Fruit fly (Drosophila melanogaster) ovary, adult (tissue): ENCODE measurements around the gene CG10559.

Source experiments
- CG17801 ChIP-seq: fragments of 200-800 bp; optimal IDR thresholded peaks from 2 replicates; lab custom pipeline; 2019; ENCODE audit warnings: missing biosample characterization, mild to moderate bottlenecking, missing genetic modification characterization, moderate library complexity; ENCODE audit not compliant: partially characterized antibody

CG10559 gene

dm6 chr3R:25316016-25316415 lies at the start of gene CG10559:
Gene CG10559 (minus strand): TSS chr3R:25316116.
- no peak for TF ChIP-seq CG17801 (GFP tag; lab: Kevin White, UChicago)

- TF ChIP-seq CG17801 (GFP tag; lab: Kevin White, UChicago), result no peak
Observed at dm6 chr3R:25357985-25358384, 42.1 kb upstream of the CG10559 start, which contains the start of gene ND-49L. Gene ND-49L (plus strand): TSS chr3R:25358285.

dm6 chr3R:25346899-25347298 lies 31.0 kb upstream of the CG10559 start, which contains the start of gene tobi:
Gene tobi (minus strand): TSS chr3R:25346921.
- TF ChIP-seq CG17801 (GFP tag; lab: Kevin White, UChicago), result no peak

DNA sequence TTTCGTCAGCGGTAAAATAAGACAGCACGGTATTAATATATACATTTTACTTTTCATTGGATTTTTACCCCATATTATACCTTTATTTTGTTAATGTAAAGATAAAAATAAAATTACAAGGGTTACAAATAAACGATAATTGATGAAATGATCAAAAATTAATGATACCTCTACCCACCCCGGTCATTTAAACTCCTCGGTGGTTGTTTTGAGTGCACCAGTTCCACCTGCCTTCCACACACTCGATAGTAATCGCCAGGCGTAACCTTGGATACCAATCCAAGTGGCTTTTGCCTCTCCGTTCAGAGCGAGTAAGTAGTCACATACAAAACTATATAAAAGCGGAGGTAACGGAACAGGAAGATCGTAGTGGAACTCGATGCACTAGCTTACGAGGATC lies 24.0 kb upstream of the CG10559 start, which contains the start of gene rha:
TSS of gene rha (plus strand) at position 301 of the 400 bp plus-strand sequence.
- TF ChIP-seq CG17801 (GFP tag; lab: Kevin White, UChicago), result no peak

dm6 chr3R:25335065-25335464 lies 19.1 kb upstream of the CG10559 start, which contains the start of the genes CG10669 and CG11902:
Gene CG10669 (minus strand): TSS chr3R:25335243.
Gene CG11902 (plus strand): TSS chr3R:25335257.
- no peak for TF ChIP-seq CG17801 (GFP tag; lab: Kevin White, UChicago)

- TF ChIP-seq CG17801 (GFP tag; lab: Kevin White, UChicago), result no peak
Observed at dm6 chr3R:25331103-25331502, 15.2 kb upstream of the CG10559 start, which contains the start of gene CHKov2. Gene CHKov2 (minus strand): TSS chr3R:25331203.

- TF ChIP-seq CG17801 (GFP tag; lab: Kevin White, UChicago), result no peak
Observed at dm6 chr3R:25329079-25329478, 13.2 kb upstream of the CG10559 start, which contains the start of gene CHKov1. Gene CHKov1 (minus strand): TSS chr3R:25329316.

DNA sequence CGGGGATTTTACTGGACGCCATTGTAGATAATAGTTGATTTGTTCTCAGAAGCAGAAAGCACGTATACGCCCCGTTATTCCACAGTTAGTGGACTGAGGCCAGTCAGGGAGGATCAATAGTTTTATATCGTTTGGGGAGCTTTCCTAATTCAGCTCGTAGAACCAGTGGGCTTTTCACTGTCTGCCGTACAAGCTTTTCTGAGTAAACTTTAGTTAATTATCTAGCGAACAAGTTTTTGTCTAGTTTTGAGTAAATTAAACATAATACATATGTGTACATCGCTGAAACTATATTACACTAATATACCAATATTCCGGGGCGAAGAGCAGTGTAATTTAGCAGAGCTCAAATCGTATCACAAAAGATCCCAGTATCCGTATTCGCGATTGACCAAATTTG lies 6.7 kb upstream of the CG10559 start, which contains the start of gene CG10562:
TSS of gene CG10562 (minus strand) at position 101 of the 400 bp plus-strand sequence.
- no peak for TF ChIP-seq CG17801 (GFP tag; lab: Kevin White, UChicago)

DNA sequence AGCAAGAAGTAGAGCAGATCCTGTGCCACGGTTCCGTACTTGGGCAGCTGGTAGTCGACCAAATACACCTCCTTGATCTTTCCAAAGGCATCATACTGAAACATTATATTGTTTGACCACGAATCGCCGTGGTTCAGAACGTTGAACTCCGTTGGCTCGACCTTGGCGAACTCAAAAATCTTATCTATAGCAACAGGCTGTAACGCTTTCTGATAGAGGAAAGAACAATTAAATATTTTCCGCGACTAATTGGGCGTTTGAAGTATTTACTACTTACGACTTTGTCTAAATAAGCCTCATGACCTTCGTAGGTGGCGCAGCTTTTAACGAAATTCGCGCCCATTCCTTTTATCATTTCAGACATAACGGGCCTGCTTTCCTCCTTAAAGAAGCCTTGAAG lies 5.8 kb upstream of the CG10559 start:
- no peak for TF ChIP-seq CG17801 (GFP tag; lab: Kevin White, UChicago)

dm6 chr3R:25320898-25321297 lies 5.0 kb upstream of the CG10559 start:
- no peak for TF ChIP-seq CG17801 (GFP tag; lab: Kevin White, UChicago)

dm6 chr3R:25320051-25320705 lies 4.3 kb upstream of the CG10559 start, which contains the start of gene CG10560:
Gene CG10560 (minus strand): TSS chr3R:25320101.
- TF ChIP-seq CG17801 (GFP tag; lab: Kevin White, UChicago), result no peak

DNA sequence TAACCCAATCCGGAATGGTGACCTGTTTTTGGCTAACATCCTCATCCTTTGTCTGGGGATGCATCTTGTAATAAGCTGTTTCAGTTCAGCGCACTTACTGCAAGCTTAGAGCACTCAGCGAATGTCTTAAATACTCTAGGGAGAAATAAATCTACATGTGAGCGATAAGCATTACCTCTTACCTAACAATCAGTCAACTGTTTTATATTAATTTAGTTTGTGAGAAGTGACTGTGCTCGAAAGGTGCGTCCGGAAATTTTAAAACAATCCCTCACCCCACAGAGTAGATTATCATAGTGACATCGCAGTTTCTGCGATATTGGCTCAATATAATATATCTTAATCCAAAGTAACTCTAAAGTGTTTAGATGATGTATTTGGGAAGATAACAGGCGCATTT lies 2.1 kb upstream of the CG10559 start, which contains the start of gene CG10553:
TSS of gene CG10553 (minus strand) at position 101 of the 400 bp plus-strand sequence.
- TF ChIP-seq CG17801 (GFP tag; lab: Kevin White, UChicago), result no peak

dm6 chr3R:25313771-25314170 lies 2.1 kb downstream of the CG10559 start, which contains the start of gene CG31087:
Gene CG31087 (minus strand): TSS chr3R:25313833.
- TF ChIP-seq CG17801 (GFP tag; lab: Kevin White, UChicago), result no peak

dm6 chr3R:25312583-25312982 lies 3.3 kb downstream of the CG10559 start:
- no peak for TF ChIP-seq CG17801 (GFP tag; lab: Kevin White, UChicago)

- TF ChIP-seq CG17801 (GFP tag; lab: Kevin White, UChicago), result no peak
Observed at dm6 chr3R:25310843-25311242, 5.1 kb downstream of the CG10559 start, which contains the start of gene CG31099. Gene CG31099 (minus strand): TSS chr3R:25310943.

- TF ChIP-seq CG17801 (GFP tag; lab: Kevin White, UChicago), result no peak
Observed at dm6 chr3R:25309175-25309574, 6.7 kb downstream of the CG10559 start.
